Fruit fly (Drosophila melanogaster) whole organism, embryonic: ENCODE measurements around the gene CG10970.

Experiments
- Awh ChIP-seq: fragments of 200-800 bp; sonication (Bioruptor generic); IDR thresholded peaks from 2 replicates; pipeline ENCODE4, ENCODE4 v1.3.6; 2022; ENCODE audit warnings: missing biosample characterization, missing genetic modification characterization
- BEAF-32 ChIP-seq: fragments of 200-800 bp; sonication (Bioruptor generic); optimal IDR thresholded peaks from 3 replicates; lab custom pipeline; 2017; ENCODE audit warnings: missing biosample characterization, missing genetic modification characterization, mild to moderate bottlenecking, moderate library complexity, missing genetic modification reagents
- CG10147 ChIP-seq: fragments of 200-800 bp; sonication (Bioruptor generic); optimal IDR thresholded peaks from 2 replicates; lab custom pipeline; 2019; ENCODE audit warnings: missing biosample characterization, mild to moderate bottlenecking, missing genetic modification characterization, moderate library complexity
- CG10267 ChIP-seq: fragments of 200-800 bp; sonication (Bioruptor generic); optimal IDR thresholded peaks from 2 replicates; lab custom pipeline; 2018; ENCODE audit warnings: missing biosample characterization, mild to moderate bottlenecking, missing genetic modification characterization, moderate library complexity
- CG10959 ChIP-seq: fragments of 200-800 bp; sonication (Bioruptor generic); IDR thresholded peaks from 2 replicates; pipeline ENCODE4 v1.3.6; 2022; ENCODE audit warnings: missing biosample characterization, missing genetic modification characterization
- CG11504 ChIP-seq: fragments of 200-800 bp; sonication (Bioruptor generic); optimal IDR thresholded peaks from 3 replicates; lab custom pipeline; 2019; ENCODE audit warnings: missing biosample characterization, mild to moderate bottlenecking, missing genetic modification characterization, moderate library complexity
- CG11695 ChIP-seq: fragments of 200-800 bp; sonication (Bioruptor generic); IDR thresholded peaks from 3 replicates; pipeline ENCODE4 v1.3.6; 2022; ENCODE audit warnings: missing biosample characterization, missing genetic modification characterization
- CG13624 ChIP-seq: fragments of 200-800 bp; sonication (Bioruptor generic); optimal IDR thresholded peaks from 2 replicates; lab custom pipeline; 2016; ENCODE audit warnings: missing biosample characterization, missing genetic modification characterization
- CG14050 ChIP-seq: fragments of 200-800 bp; sonication (Bioruptor generic); IDR thresholded peaks from 3 replicates; pipeline ENCODE4 v1.3.6; 2022; ENCODE audit warnings: missing biosample characterization, missing genetic modification characterization
- CG1529 ChIP-seq: fragments of 200-800 bp; sonication (Bioruptor generic); optimal IDR thresholded peaks from 3 replicates; lab custom pipeline; 2018; ENCODE audit warnings: missing biosample characterization, missing genetic modification characterization
- CG2116 ChIP-seq: fragments of 200-800 bp; sonication (Bioruptor generic); optimal IDR thresholded peaks from 3 replicates; lab custom pipeline; 2018; ENCODE audit warnings: missing biosample characterization, mild to moderate bottlenecking, missing genetic modification characterization
- CG3065 ChIP-seq: fragments of 200-800 bp; sonication (Bioruptor generic); optimal IDR thresholded peaks from 2 replicates; lab custom pipeline; 2016; ENCODE audit warnings: missing biosample characterization, missing genetic modification characterization
- CG31224 ChIP-seq: fragments of 200-800 bp; sonication (Bioruptor generic); IDR thresholded peaks from 2 replicates; pipeline ENCODE4 v1.3.6; 2022; ENCODE audit warnings: missing biosample characterization, missing genetic modification characterization
- CG3407 ChIP-seq: fragments of 200-800 bp; sonication (Bioruptor generic); optimal IDR thresholded peaks from 2 replicates; lab custom pipeline; 2018; ENCODE audit warnings: missing biosample characterization, mild to moderate bottlenecking, missing genetic modification characterization
- CG7928 ChIP-seq: fragments of 200-800 bp; sonication (Bioruptor generic); optimal IDR thresholded peaks from 2 replicates; lab custom pipeline; 2017; ENCODE audit warnings: missing biosample characterization, mild to moderate bottlenecking, missing genetic modification characterization
- CG7987 ChIP-seq: fragments of 200-800 bp; sonication (Bioruptor generic); optimal IDR thresholded peaks from 2 replicates; lab custom pipeline; 2018; ENCODE audit warnings: missing biosample characterization, mild to moderate bottlenecking, missing genetic modification characterization, moderate library complexity
- CG8290 ChIP-seq, 3 experiments: fragments of 200-800 bp; sonication (Bioruptor generic); optimal IDR thresholded peaks; 2 replicates each; lab custom pipeline; 2016 to 2019; ENCODE audit warnings: missing biosample characterization in 3 of 3, missing genetic modification characterization in 3 of 3, mild to moderate bottlenecking in 2 of 3, moderate library complexity in 1 of 3
- CG8359 ChIP-seq: fragments of 200-800 bp; sonication (Bioruptor generic); optimal IDR thresholded peaks from 2 replicates; lab custom pipeline; 2017; ENCODE audit warnings: missing biosample characterization, mild to moderate bottlenecking, missing genetic modification characterization, borderline replicate concordance
- D19B ChIP-seq: fragments of 200-800 bp; sonication (Bioruptor generic); optimal IDR thresholded peaks from 2 replicates; lab custom pipeline; 2017; ENCODE audit warnings: missing biosample characterization, mild to moderate bottlenecking, missing genetic modification characterization
- Dek ChIP-seq: fragments of 200-800 bp; sonication (Bioruptor generic); optimal IDR thresholded peaks from 3 replicates; lab custom pipeline; 2019; ENCODE audit warnings: missing biosample characterization, mild to moderate bottlenecking, missing genetic modification characterization, moderate library complexity
- Doc2 ChIP-seq: fragments of 200-800 bp; sonication (Bioruptor generic); IDR thresholded peaks from 2 replicates; pipeline ENCODE4 v1.3.6; 2022; ENCODE audit warnings: missing biosample characterization, missing genetic modification characterization
- Dref ChIP-seq: fragments of 200-800 bp; sonication (Bioruptor generic); IDR thresholded peaks from 2 replicates; pipeline ENCODE4 v1.3.6; 2022; ENCODE audit warnings: missing biosample characterization, missing genetic modification characterization
- E2f2 ChIP-seq: fragments of 200-800 bp; sonication (Bioruptor generic); IDR thresholded peaks from 2 replicates; pipeline ENCODE4 v1.3.6; 2022; ENCODE audit warnings: missing biosample characterization, missing genetic modification characterization
- Hand ChIP-seq: fragments of 200-800 bp; sonication (Bioruptor generic); optimal IDR thresholded peaks from 2 replicates; lab custom pipeline; 2017; ENCODE audit warnings: mild to moderate bottlenecking, missing biosample characterization, missing genetic modification reagents, missing genetic modification characterization
- Kr ChIP-seq: fragments of 200-800 bp; sonication (Bioruptor generic); optimal IDR thresholded peaks from 2 replicates; lab custom pipeline; 2017; ENCODE audit warnings: missing biosample characterization, mild to moderate bottlenecking, missing genetic modification characterization
- MBD-R2 ChIP-seq: fragments of 200-800 bp; sonication (Bioruptor generic); IDR thresholded peaks from 2 replicates; pipeline ENCODE4 v1.3.6; 2022; ENCODE audit warnings: missing biosample characterization, missing genetic modification characterization
- Nf-YA ChIP-seq: fragments of 200-800 bp; sonication (Bioruptor generic); IDR thresholded peaks from 2 replicates; pipeline ENCODE4 v1.3.6; 2022; ENCODE audit warnings: missing biosample characterization, missing genetic modification characterization
- NfI ChIP-seq: fragments of 200-800 bp; sonication (Bioruptor generic); optimal IDR thresholded peaks from 3 replicates; lab custom pipeline; 2018; ENCODE audit warnings: missing biosample characterization, mild to moderate bottlenecking, missing genetic modification characterization, moderate library complexity
- PHDP ChIP-seq: fragments of 200-800 bp; sonication (Bioruptor generic); optimal IDR thresholded peaks from 3 replicates; lab custom pipeline; 2018; ENCODE audit warnings: missing biosample characterization, mild to moderate bottlenecking, missing genetic modification characterization, moderate library complexity
- Ravus ChIP-seq: fragments of 200-800 bp; sonication (Bioruptor generic); IDR thresholded peaks from 2 replicates; pipeline ENCODE4 v1.3.6; 2022; ENCODE audit warnings: missing biosample characterization, missing genetic modification characterization
- Tbp ChIP-seq: fragments of >200 bp; optimal IDR thresholded peaks from 2 replicates; lab custom pipeline; 2018; ENCODE audit warnings: missing biosample characterization, missing genetic modification characterization
- Usf ChIP-seq: fragments of 200-800 bp; sonication (Bioruptor generic); optimal IDR thresholded peaks from 2 replicates; lab custom pipeline; 2017; ENCODE audit warnings: missing genotype, missing biosample characterization, missing genetic modification characterization
- Xrp1 ChIP-seq: fragments of 200-800 bp; sonication (Bioruptor generic); IDR thresholded peaks from 2 replicates; pipeline ENCODE4 v1.3.6; 2022; ENCODE audit warnings: missing biosample characterization, missing genetic modification characterization
- ab ChIP-seq: fragments of 200-800 bp; sonication (Bioruptor generic); optimal IDR thresholded peaks from 2 replicates; lab custom pipeline; 2016; ENCODE audit warnings: missing biosample characterization, missing genetic modification characterization
- chinmo ChIP-seq: fragments of 200-800 bp; sonication (Bioruptor generic); IDR thresholded peaks from 4 replicates; pipeline ENCODE4 v1.3.6; 2022; ENCODE audit warnings: missing biosample characterization, missing genetic modification characterization; ENCODE audit not compliant: partially characterized antibody
- crol ChIP-seq: fragments of 200-800 bp; sonication (Bioruptor generic); IDR thresholded peaks from 2 replicates; pipeline ENCODE4 v1.3.6; 2022; ENCODE audit warnings: missing biosample characterization, missing genetic modification characterization
- dati ChIP-seq: fragments of 200-800 bp; sonication (Bioruptor generic); IDR thresholded peaks from 2 replicates; pipeline ENCODE4 v1.3.6; 2022; ENCODE audit warnings: missing biosample characterization, missing genetic modification characterization
- dmrt99B ChIP-seq: fragments of 200-800 bp; sonication (Bioruptor generic); optimal IDR thresholded peaks from 2 replicates; lab custom pipeline; 2018; ENCODE audit warnings: missing biosample characterization, mild to moderate bottlenecking, missing genetic modification characterization, moderate library complexity
- en ChIP-seq: fragments of 200-800 bp; sonication (Bioruptor generic); optimal IDR thresholded peaks from 2 replicates; lab custom pipeline; 2016; ENCODE audit warnings: missing biosample characterization, missing genetic modification characterization
- fd3F ChIP-seq: fragments of 200-800 bp; sonication (Bioruptor generic); optimal IDR thresholded peaks from 2 replicates; lab custom pipeline; 2018; ENCODE audit warnings: missing biosample characterization, mild to moderate bottlenecking, missing genetic modification characterization, moderate library complexity
- ken ChIP-seq: fragments of 200-800 bp; sonication (Bioruptor generic); IDR thresholded peaks from 3 replicates; pipeline ENCODE4 v1.3.6; 2022; ENCODE audit warnings: missing biosample characterization, missing genetic modification characterization
- mirr ChIP-seq: fragments of 200-800 bp; sonication (Bioruptor generic); optimal IDR thresholded peaks from 3 replicates; lab custom pipeline; 2018; ENCODE audit warnings: missing biosample characterization, mild to moderate bottlenecking, missing genetic modification characterization
- phol ChIP-seq: fragments of 200-800 bp; sonication (Bioruptor generic); optimal IDR thresholded peaks from 3 replicates; lab custom pipeline; 2018; ENCODE audit warnings: missing biosample characterization, mild to moderate bottlenecking, missing genetic modification characterization, moderate library complexity
- psq ChIP-seq: fragments of 200-800 bp; sonication (Bioruptor generic); optimal IDR thresholded peaks from 2 replicates; lab custom pipeline; 2017; ENCODE audit warnings: missing biosample characterization, missing genetic modification characterization
- pzg ChIP-seq: fragments of 200-800 bp; sonication (Bioruptor generic); optimal IDR thresholded peaks from 3 replicates; lab custom pipeline; 2018; ENCODE audit warnings: missing biosample characterization, mild to moderate bottlenecking, missing genetic modification characterization, moderate library complexity
- wdn ChIP-seq: fragments of 200-800 bp; sonication (Bioruptor generic); IDR thresholded peaks from 2 replicates; pipeline ENCODE4 v1.3.6; 2022; ENCODE audit warnings: missing biosample characterization, missing genetic modification characterization
- wek ChIP-seq: fragments of 200-800 bp; sonication (Bioruptor generic); optimal IDR thresholded peaks from 3 replicates; lab custom pipeline; 2018; ENCODE audit warnings: missing biosample characterization, mild to moderate bottlenecking, missing genetic modification characterization, moderate library complexity
- zen2 ChIP-seq: fragments of 200-800 bp; sonication (Bioruptor generic); IDR thresholded peaks from 3 replicates; pipeline ENCODE4 v1.3.6; 2022; ENCODE audit warnings: missing biosample characterization, missing genetic modification characterization; ENCODE audit not compliant: partially characterized antibody
- zf30C ChIP-seq: fragments of 200-800 bp; sonication (Bioruptor generic); optimal IDR thresholded peaks from 3 replicates; lab custom pipeline; 2018; ENCODE audit warnings: missing biosample characterization, mild to moderate bottlenecking, missing genetic modification characterization

The CG10970 gene

DNA sequence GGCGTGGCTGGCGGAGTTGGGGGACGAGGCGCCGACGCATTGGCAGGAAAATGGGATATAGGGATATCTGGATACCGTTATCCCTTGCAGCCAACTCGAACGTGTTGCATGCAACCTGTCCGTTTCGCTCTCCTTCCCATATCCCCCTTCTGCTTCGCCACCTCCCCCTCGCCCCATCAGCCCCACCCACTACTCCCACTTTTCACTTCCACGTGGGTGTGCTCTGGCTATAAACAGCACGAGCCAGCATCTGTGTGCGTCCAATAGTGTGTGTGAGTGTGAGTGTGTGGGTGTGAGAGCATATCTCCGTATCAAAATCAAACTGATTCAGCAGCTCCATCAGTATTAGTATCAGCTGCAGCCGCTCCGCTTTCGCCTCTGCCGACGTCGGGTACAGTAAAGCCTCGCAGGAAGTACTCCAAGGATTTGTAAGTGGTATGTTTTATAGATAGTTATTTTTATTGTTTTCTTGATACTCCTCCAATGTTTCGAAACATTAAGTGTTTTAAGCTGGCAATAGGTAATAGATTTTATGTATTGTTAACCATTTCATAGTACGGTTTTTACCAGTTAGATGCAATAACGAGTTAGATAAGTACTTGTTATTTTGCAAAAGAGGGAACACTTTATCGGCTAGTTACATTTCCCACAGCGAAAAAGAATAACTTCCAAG lies 47.9 kb upstream of the CG10970 start (continued):
- TF ChIP-seq CG8290 (GFP tag; optimal IDR thresholded peaks at IDR 0.05; lab: Kevin White, UChicago) (no peak), CG8290 (tag; optimal IDR thresholded peaks at IDR 0.05; lab: Kevin White, UChicago) (peak in 1 of 2 experiments; percentile 0), wdn (GFP tag; lab: Robert Waterston, UW) (no peak), CG7987 (GFP tag; lab: Kevin White, UChicago) (no peak), CG31224 (GFP tag; lab: Robert Waterston, UW) (no peak), E2f2 (GFP tag; lab: Robert Waterston, UW) (no peak), CG10959 (GFP tag; lab: Robert Waterston, UW) (no peak), Tbp (GFP tag; lab: Kevin White, UChicago) (no peak), Nf-YA (GFP tag; lab: Robert Waterston, UW) (no peak), zf30C (no peak), psq (GFP tag; lab: Kevin White, UChicago) (no peak), CG11695 (GFP tag; lab: Robert Waterston, UW) (0 out of 3 replicates have a peak, but pooled peaks have one; percentile 43), pzg (GFP tag; lab: Kevin White, UChicago) (no peak), fd3F (GFP tag; lab: Kevin White, UChicago) (no peak), dati (GFP tag; lab: Robert Waterston, UW) (no peak), CG3065 (no peak), crol (peak; percentile 84), CG11504 (peak; percentile 71), ken (GFP tag; lab: Robert Waterston, UW) (no peak), dmrt99B (tag; lab: Kevin White, UChicago) (peak; percentile 76), NfI (GFP tag; lab: Kevin White, UChicago) (no peak), PHDP (tag; lab: Kevin White, UChicago) (no peak), Usf (no peak), en (GFP tag; lab: Kevin White, UChicago) (no peak), CG7928 (GFP tag; lab: Kevin White, UChicago) (no peak), Hand (GFP tag; lab: Kevin White, UChicago) (no peak), CG14050 (GFP tag; lab: Robert Waterston, UW) (no peak), CG13624 (no peak), wek (no peak), Awh (GFP tag; lab: Robert Waterston, UW) (no peak), Ravus (GFP tag; lab: Robert Waterston, UW) (no peak), chinmo (GFP tag; lab: Robert Waterston, UW) (0 out of 4 replicates have a peak, but pooled peaks have one; percentile 49), zen2 (no peak), MBD-R2 (GFP tag; lab: Robert Waterston, UW) (no peak; the same call in 1 of the 2 replicates), Xrp1 (GFP tag; lab: Robert Waterston, UW) (peak; percentile 44; the same call in 1 of the 2 replicates), BEAF-32 (GFP tag; lab: Kevin White, UChicago) (no peak), CG8359 (no peak), mirr (GFP tag; lab: Kevin White, UChicago) (no peak), Doc2 (GFP tag; lab: Robert Waterston, UW) (no peak), CG1529 (GFP tag; lab: Kevin White, UChicago) (no peak), Dek (no peak), phol (peak; percentile 70), Kr (no peak), D19B (peak; percentile 20), CG3407 (no peak), Dref (no peak), CG10267 (tag; lab: Kevin White, UChicago) (peak; percentile 16), CG2116 (GFP tag; lab: Kevin White, UChicago) (no peak), CG10147 (peak; percentile 59), ab (GFP tag; lab: Kevin White, UChicago) (no peak)
